Fruit fly (Drosophila melanogaster) whole organism, prepupa: ENCODE data around the gene CG6055.

Experiments used
- Blimp-1 ChIP-seq: fragments of 200-800 bp; sonication (Bioruptor generic); optimal IDR thresholded peaks from 3 replicates; lab custom pipeline; 2017; ENCODE audit warnings: missing biosample characterization, missing genetic modification characterization, mild to moderate bottlenecking, moderate library complexity, missing genetic modification reagents
- CG10669 ChIP-seq: fragments of 200-800 bp; sonication (Bioruptor generic); optimal IDR thresholded peaks from 3 replicates; lab custom pipeline; 2018; ENCODE audit warnings: missing biosample characterization, mild to moderate bottlenecking, missing genetic modification characterization, moderate library complexity
- CG11762 ChIP-seq: fragments of 200-800 bp; sonication (Bioruptor generic); optimal IDR thresholded peaks from 3 replicates; lab custom pipeline; 2016; ENCODE audit warnings: missing biosample characterization, missing genetic modification characterization; ENCODE audit not compliant: insufficient read depth
- CG11902 ChIP-seq: fragments of 200-800 bp; sonication (Bioruptor generic); optimal IDR thresholded peaks from 3 replicates; lab custom pipeline; 2016; ENCODE audit warnings: missing biosample characterization, missing genetic modification characterization
- CG15336 ChIP-seq: fragments of 200-800 bp; sonication (Bioruptor generic); IDR thresholded peaks from 2 replicates; pipeline ENCODE4 v1.3.6; 2022; ENCODE audit warnings: missing biosample characterization, missing genetic modification characterization
- CG1621 ChIP-seq: fragments of 200-800 bp; sonication (Bioruptor generic); optimal IDR thresholded peaks from 3 replicates; lab custom pipeline; 2018; ENCODE audit warnings: missing biosample characterization, mild to moderate bottlenecking, missing genetic modification characterization
- CG16779 ChIP-seq: fragments of 200-800 bp; sonication (Bioruptor generic); optimal IDR thresholded peaks from 3 replicates; lab custom pipeline; 2017; ENCODE audit warnings: missing biosample characterization, mild to moderate bottlenecking, missing genetic modification characterization
- CG3032 ChIP-seq: fragments of 200-800 bp; optimal IDR thresholded peaks from 2 replicates; lab custom pipeline; 2019; ENCODE audit warnings: missing biosample characterization, mild to moderate bottlenecking, missing genetic modification characterization, moderate library complexity
- CG31627 ChIP-seq: fragments of 200-800 bp; sonication (Bioruptor generic); optimal IDR thresholded peaks from 3 replicates; lab custom pipeline; 2016; ENCODE audit warnings: missing biosample characterization, missing genetic modification characterization
- CG34406 ChIP-seq: fragments of 200-800 bp; sonication (Bioruptor generic); optimal IDR thresholded peaks from 3 replicates; lab custom pipeline; 2016; ENCODE audit warnings: missing biosample characterization, missing genetic modification characterization
- CG3919 ChIP-seq: fragments of 200-800 bp; sonication (Bioruptor generic); optimal IDR thresholded peaks from 3 replicates; lab custom pipeline; 2016; ENCODE audit warnings: missing biosample characterization, missing genetic modification characterization
- CG4318 ChIP-seq: fragments of 200-800 bp; sonication (Bioruptor generic); optimal IDR thresholded peaks from 3 replicates; lab custom pipeline; 2017; ENCODE audit warnings: missing biosample characterization, mild to moderate bottlenecking, missing genetic modification characterization
- CG6276 ChIP-seq: fragments of 200-800 bp; sonication (Bioruptor generic); optimal IDR thresholded peaks from 2 replicates; lab custom pipeline; 2017; ENCODE audit warnings: missing biosample characterization, mild to moderate bottlenecking, missing genetic modification characterization
- CG6808 ChIP-seq: fragments of 200-800 bp; sonication (Bioruptor generic); optimal IDR thresholded peaks from 3 replicates; lab custom pipeline; 2017; ENCODE audit warnings: missing biosample characterization, missing genetic modification characterization, mild to moderate bottlenecking, moderate library complexity, missing genetic modification reagents
- CG7368 ChIP-seq: fragments of 200-800 bp; sonication (Bioruptor generic); optimal IDR thresholded peaks from 3 replicates; lab custom pipeline; 2016; ENCODE audit warnings: missing biosample characterization, missing genetic modification characterization
- CG8319 ChIP-seq: fragments of 200-800 bp; sonication (Bioruptor generic); optimal IDR thresholded peaks from 3 replicates; lab custom pipeline; 2016; ENCODE audit warnings: missing biosample characterization, missing genetic modification characterization
- CG9139 ChIP-seq: fragments of 200-800 bp; sonication (Bioruptor generic); optimal IDR thresholded peaks from 3 replicates; lab custom pipeline; 2017; ENCODE audit warnings: missing biosample characterization, mild to moderate bottlenecking, missing genetic modification characterization
- Eip75B ChIP-seq: fragments of 200-800 bp; sonication (Bioruptor generic); optimal IDR thresholded peaks from 3 replicates; lab custom pipeline; 2016; ENCODE audit warnings: missing biosample characterization, missing genetic modification characterization
- Eip93F ChIP-seq: fragments of 200-800 bp; sonication (Bioruptor generic); optimal IDR thresholded peaks from 2 replicates; lab custom pipeline; 2016; ENCODE audit warnings: missing biosample characterization, mild to moderate bottlenecking, missing genetic modification characterization
- Ets21C ChIP-seq: fragments of 200-800 bp; sonication (Bioruptor generic); optimal IDR thresholded peaks from 3 replicates; lab custom pipeline; 2016; ENCODE audit warnings: missing biosample characterization, missing genetic modification characterization
- Ets96B ChIP-seq: fragments of 200-800 bp; optimal IDR thresholded peaks from 2 replicates; lab custom pipeline; 2019; ENCODE audit warnings: missing biosample characterization, mild to moderate bottlenecking, missing genetic modification characterization, moderate library complexity
- Gug ChIP-seq: fragments of 200-800 bp; sonication (Bioruptor generic); IDR thresholded peaks from 2 replicates; pipeline ENCODE4 v1.3.6; 2022; ENCODE audit warnings: missing biosample characterization, missing genetic modification characterization
- Hr38 ChIP-seq: sonication (Bioruptor generic); optimal IDR thresholded peaks from 2 replicates; lab custom pipeline; 2016; ENCODE audit warnings: missing biosample characterization, missing genetic modification characterization
- Hr39 ChIP-seq: fragments of 200-800 bp; sonication (Bioruptor generic); optimal IDR thresholded peaks from 2 replicates; lab custom pipeline; 2016; ENCODE audit warnings: missing biosample characterization, missing genetic modification characterization
- Lpt ChIP-seq: fragments of 200-800 bp; sonication (Bioruptor generic); optimal IDR thresholded peaks from 3 replicates; lab custom pipeline; 2016; ENCODE audit warnings: missing biosample characterization, missing genetic modification characterization
- Met ChIP-seq: fragments of 200-800 bp; sonication (Bioruptor generic); optimal IDR thresholded peaks from 3 replicates; lab custom pipeline; 2016; ENCODE audit warnings: missing biosample characterization, missing genetic modification characterization
- OdsH ChIP-seq: fragments of 200-800 bp; sonication (Bioruptor generic); optimal IDR thresholded peaks from 3 replicates; lab custom pipeline; 2016; ENCODE audit warnings: missing biosample characterization, missing genetic modification characterization
- Smox ChIP-seq: fragments of 200-800 bp; sonication (Bioruptor generic); optimal IDR thresholded peaks from 3 replicates; lab custom pipeline; 2016; ENCODE audit warnings: missing biosample characterization, missing genetic modification characterization
- Sox102F ChIP-seq: fragments of 200-800 bp; sonication (Bioruptor generic); optimal IDR thresholded peaks from 2 replicates; lab custom pipeline; 2016; ENCODE audit warnings: missing biosample characterization, mild to moderate bottlenecking, missing genetic modification characterization
- Sox14 ChIP-seq: fragments of 200-800 bp; sonication (Bioruptor generic); optimal IDR thresholded peaks from 3 replicates; lab custom pipeline; 2016; ENCODE audit warnings: missing biosample characterization, missing genetic modification characterization
- Sox15 ChIP-seq: fragments of 200-800 bp; sonication (Bioruptor generic); optimal IDR thresholded peaks from 3 replicates; lab custom pipeline; 2016; ENCODE audit warnings: missing biosample characterization, missing genetic modification characterization
- acj6 ChIP-seq: fragments of 200-800 bp; sonication (Bioruptor generic); optimal IDR thresholded peaks from 3 replicates; lab custom pipeline; 2016; ENCODE audit warnings: missing biosample characterization, missing genetic modification characterization
- dac ChIP-seq: fragments of 200-800 bp; sonication (Bioruptor generic); optimal IDR thresholded peaks from 2 replicates; lab custom pipeline; 2017; ENCODE audit warnings: missing biosample characterization, mild to moderate bottlenecking, missing genetic modification characterization
- dsx ChIP-seq: fragments of 200-800 bp; optimal IDR thresholded peaks from 3 replicates; lab custom pipeline; 2019; ENCODE audit warnings: missing biosample characterization, mild to moderate bottlenecking, missing genetic modification characterization, moderate library complexity; ENCODE audit not compliant: poor library complexity, severe bottlenecking
- eg ChIP-seq: fragments of 200-800 bp; sonication (Bioruptor generic); IDR thresholded peaks from 3 replicates; pipeline ENCODE4 v1.3.6; 2022; ENCODE audit warnings: missing biosample characterization, missing genetic modification characterization
- fd59A ChIP-seq: fragments of 200-800 bp; sonication (Bioruptor generic); optimal IDR thresholded peaks from 2 replicates; lab custom pipeline; 2017; ENCODE audit warnings: missing biosample characterization, mild to moderate bottlenecking, missing genetic modification characterization, missing genetic modification reagents
- fd85E ChIP-seq: fragments of 200-800 bp; sonication (Bioruptor generic); optimal IDR thresholded peaks from 3 replicates; lab custom pipeline; 2016; ENCODE audit warnings: missing biosample characterization, missing genetic modification characterization
- fkh ChIP-seq: fragments of 200-800 bp; sonication (Bioruptor generic); optimal IDR thresholded peaks from 3 replicates; lab custom pipeline; 2017; ENCODE audit warnings: missing biosample characterization, mild to moderate bottlenecking, missing genetic modification characterization, moderate library complexity
- net ChIP-seq: fragments of 200-800 bp; sonication (Bioruptor generic); optimal IDR thresholded peaks from 3 replicates; lab custom pipeline; 2016; ENCODE audit warnings: missing biosample characterization, missing genetic modification characterization
- pdm3 ChIP-seq: fragments of 200-800 bp; sonication (Bioruptor generic); optimal IDR thresholded peaks from 3 replicates; lab custom pipeline; 2016; ENCODE audit warnings: missing biosample characterization, missing genetic modification characterization
- salr ChIP-seq, 2 experiments: fragments of 200-800 bp; sonication (Bioruptor generic); optimal IDR thresholded peaks; 3 replicates each; lab custom pipeline; 2016 to 2018; ENCODE audit warnings: missing biosample characterization in 2 of 2, missing genetic modification characterization in 2 of 2, mild to moderate bottlenecking in 1 of 2
- svp ChIP-seq: fragments of 200-800 bp; sonication (Bioruptor generic); peaks from one replicate; lab custom pipeline; 2016; ENCODE audit warnings: missing biosample characterization, missing genetic modification characterization
- topi ChIP-seq: fragments of 200-800 bp; sonication (Bioruptor generic); optimal IDR thresholded peaks from 3 replicates; lab custom pipeline; 2016; ENCODE audit warnings: missing biosample characterization, missing genetic modification characterization
- vri ChIP-seq: fragments of 200-800 bp; sonication (Bioruptor generic); optimal IDR thresholded peaks from 3 replicates; lab custom pipeline; 2016; ENCODE audit warnings: missing biosample characterization, mild to moderate bottlenecking, missing genetic modification characterization

The CG6055 gene

dm6 chr2L:7424282-7424905 is 41.9 kb upstream of the CG6055 start (continued):
- no peak for TF ChIP-seq Blimp-1 (GFP tag; lab: Kevin White, UChicago)
- TF ChIP-seq OdsH (GFP tag; lab: Kevin White, UChicago): peak; percentile 64
- TF ChIP-seq CG6808 (GFP tag; lab: Kevin White, UChicago): peak; percentile 11
- TF ChIP-seq salr (GFP tag; optimal IDR thresholded peaks at IDR 0.05; lab: Kevin White, UChicago): peak in 1 of 2 experiments; percentile 60
- TF ChIP-seq fd59A (GFP tag; lab: Kevin White, UChicago): peak; percentile 24
- peak; percentile 49 for TF ChIP-seq CG10669 (GFP tag; lab: Kevin White, UChicago)
- TF ChIP-seq dsx (GFP tag; lab: Kevin White, UChicago): no peak
- peak; percentile 40 for TF ChIP-seq acj6
- TF ChIP-seq Sox14 (GFP tag; lab: Kevin White, UChicago): peak; percentile 71
- TF ChIP-seq CG15336 (GFP tag; lab: Robert Waterston, UW): peak; percentile 63
- TF ChIP-seq fkh (GFP tag; lab: Kevin White, UChicago): no peak
- no peak for TF ChIP-seq Ets21C (GFP tag; lab: Kevin White, UChicago)
- peak; percentile 29 for TF ChIP-seq dac (GFP tag; lab: Kevin White, UChicago)
- TF ChIP-seq Met (GFP tag; lab: Kevin White, UChicago): peak; percentile 31
- no peak for TF ChIP-seq Eip93F (GFP tag; lab: Kevin White, UChicago)
- peak; percentile 55 for TF ChIP-seq CG31627 (GFP tag; lab: Kevin White, UChicago)
- peak; percentile 19 for TF ChIP-seq Sox102F (GFP tag; lab: Kevin White, UChicago)
- TF ChIP-seq CG3919 (GFP tag; lab: Kevin White, UChicago): peak; percentile 13
- TF ChIP-seq CG6276 (GFP tag; lab: Kevin White, UChicago): no peak
- TF ChIP-seq eg (GFP tag; lab: Robert Waterston, UW): peak; percentile 71; the same call in 2 of the 3 replicates
- TF ChIP-seq svp: peak; percentile 80
- no peak for TF ChIP-seq CG7368
- TF ChIP-seq CG11902 (GFP tag; lab: Kevin White, UChicago): no peak

- TF ChIP-seq pdm3 (GFP tag; lab: Kevin White, UChicago) (peak; percentile 84), Met (GFP tag; lab: Kevin White, UChicago) (peak; percentile 91), CG8319 (GFP tag; lab: Kevin White, UChicago) (peak; percentile 70), Smox (GFP tag; lab: Kevin White, UChicago) (peak; percentile 87), CG10669 (GFP tag; lab: Kevin White, UChicago) (peak; percentile 66), CG34406 (GFP tag; lab: Kevin White, UChicago) (peak; percentile 77), svp (peak; percentile 96), Gug (GFP tag; lab: Robert Waterston, UW) (peak; percentile 73), Lpt (GFP tag; lab: Kevin White, UChicago) (peak; percentile 27), acj6 (peak; percentile 83), dsx (GFP tag; lab: Kevin White, UChicago) (peak; percentile 29), topi (GFP tag; lab: Kevin White, UChicago) (peak; percentile 92), CG1621 (tag; lab: Kevin White, UChicago) (peak; percentile 46), CG11902 (GFP tag; lab: Kevin White, UChicago) (peak; percentile 76), Hr38 (no peak), Sox15 (peak; percentile 78), CG31627 (GFP tag; lab: Kevin White, UChicago) (peak; percentile 93), CG11762 (peak; percentile 29), Eip93F (GFP tag; lab: Kevin White, UChicago) (peak; percentile 8), fd85E (no peak), Sox14 (GFP tag; lab: Kevin White, UChicago) (peak; percentile 89), CG16779 (tag; lab: Kevin White, UChicago) (peak; percentile 33), Ets21C (GFP tag; lab: Kevin White, UChicago) (peak; percentile 87), CG15336 (GFP tag; lab: Robert Waterston, UW) (peak; percentile 78), Eip75B (GFP tag; lab: Kevin White, UChicago) (peak; percentile 71), CG9139 (GFP tag; lab: Kevin White, UChicago) (no peak), CG3919 (GFP tag; lab: Kevin White, UChicago) (peak; percentile 85), Ets96B (tag; lab: Kevin White, UChicago) (peak; percentile 56), Hr39 (peak; percentile 94), vri (GFP tag; lab: Kevin White, UChicago) (peak; percentile 97), Blimp-1 (GFP tag; lab: Kevin White, UChicago) (peak; percentile 45), net (GFP tag; lab: Kevin White, UChicago) (peak; percentile 77), CG3032 (tag; lab: Kevin White, UChicago) (peak; percentile 56), CG4318 (GFP tag; lab: Kevin White, UChicago) (peak; percentile 13)
Measured at dm6 chr2L:7424907-7425689, 41.2 kb upstream of the CG6055 start.
